Fruit fly (Drosophila melanogaster) whole organism: ENCODE results near the gene drongo.

ENCODE experiments used
- pan ChIP-seq: fragments of >200 bp; optimal IDR thresholded peaks from 2 replicates; lab custom pipeline; 2017
- psq ChIP-seq: fragments of >200 bp; optimal IDR thresholded peaks from 2 replicates; lab custom pipeline; 2017

- TF ChIP-seq psq (lab: Kevin White, UChicago) (no peak), pan (no peak)
Measured at dm6 chr2L:842873-843272, 8.0 kb downstream of the drongo start.
